Fruit fly (Drosophila melanogaster) whole organism, prepupa: ENCODE measurements around the gene CG6295.

ENCODE experiments used
- CG32006 ChIP-seq: fragments of 200-800 bp; sonication (Bioruptor generic); optimal IDR thresholded peaks from 3 replicates; lab custom pipeline; 2017; ENCODE audit warnings: missing biosample characterization, mild to moderate bottlenecking, missing genetic modification characterization
- Eip78C ChIP-seq: fragments of 200-800 bp; sonication (Bioruptor generic); peaks from one replicate; lab custom pipeline; 2016; ENCODE audit warnings: missing biosample characterization, missing genetic modification characterization
- Smox ChIP-seq: fragments of 200-800 bp; sonication (Bioruptor generic); optimal IDR thresholded peaks from 3 replicates; lab custom pipeline; 2016; ENCODE audit warnings: missing biosample characterization, missing genetic modification characterization

DNA sequence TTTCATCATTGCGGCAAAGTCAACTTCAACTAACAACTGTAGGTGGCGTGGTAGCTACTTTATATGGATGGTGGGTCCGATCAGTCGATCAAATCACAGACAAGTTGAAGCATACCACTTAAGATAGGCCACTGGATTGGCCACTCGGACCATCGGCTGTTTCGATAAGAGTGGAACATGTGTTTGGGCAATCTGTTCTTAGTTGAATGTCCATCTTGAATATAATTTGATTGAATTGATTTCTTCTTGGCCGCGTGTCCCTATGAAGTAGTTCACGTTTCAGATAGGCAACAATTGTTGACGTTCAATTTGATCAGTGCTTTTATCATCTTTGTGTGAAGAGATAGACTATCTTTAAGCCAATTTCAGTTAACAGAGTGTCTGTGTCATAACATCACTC lies at the start of gene CG6295:
- TF ChIP-seq CG32006 (GFP tag; lab: Kevin White, UChicago) (no peak), Smox (GFP tag; lab: Kevin White, UChicago) (no peak), Eip78C (no peak)
